Worm (Caenorhabditis elegans) whole organism, L1 larva: Measurements from ENCODE around the gene mod-1.

Experiments
- C04F5.9 ChIP-seq: sonication (generic microtip); optimal IDR thresholded peaks from 2 replicates; lab custom pipeline; 2016; ENCODE audit warnings: missing genetic modification characterization, missing compliant biosample characterization
- C16A3.4 ChIP-seq: fragments of 150-350 bp; optimal IDR thresholded peaks from 2 replicates; lab custom pipeline; 2014; ENCODE audit warnings: missing biosample characterization, missing genetic modification characterization
- C34B4.2 ChIP-seq: sonication (generic microtip); optimal IDR thresholded peaks from 2 replicates; lab custom pipeline; 2017; ENCODE audit warnings: mild to moderate bottlenecking, missing genetic modification characterization, missing compliant biosample characterization
- F16B12.6 ChIP-seq: fragments of 150-350 bp; optimal IDR thresholded peaks from 2 replicates; lab custom pipeline; 2014; ENCODE audit warnings: missing biosample characterization, missing genetic modification characterization
- Y116A8C.19 ChIP-seq: sonication (generic microtip); optimal IDR thresholded peaks from 2 replicates; lab custom pipeline; 2016; ENCODE audit warnings: missing compliant biosample characterization, missing genetic modification characterization, borderline replicate concordance
- aly-2 ChIP-seq: fragments of 150-350 bp; optimal IDR thresholded peaks from 2 replicates; lab custom pipeline; 2014; ENCODE audit warnings: missing biosample characterization, missing genetic modification characterization
- ama-1 ChIP-seq: fragments of 150-350 bp; optimal IDR thresholded peaks from 2 replicates; lab custom pipeline; 2014
- blmp-1 ChIP-seq: fragments of 150-350 bp; optimal IDR thresholded peaks from 2 replicates; lab custom pipeline; 2014; ENCODE audit warnings: missing biosample characterization, missing genetic modification characterization
- ceh-63 ChIP-seq: fragments of 200-800 bp; sonication (Bioruptor generic); optimal IDR thresholded peaks from 2 replicates; lab custom pipeline; 2018; ENCODE audit warnings: mild to moderate bottlenecking, missing genetic modification characterization, missing compliant biosample characterization
- ceh-8 ChIP-seq: fragments of 200-800 bp; sonication (Bioruptor generic); optimal IDR thresholded peaks from 2 replicates; lab custom pipeline; 2018; ENCODE audit warnings: mild to moderate bottlenecking, missing genetic modification characterization, moderate library complexity, missing compliant biosample characterization
- efl-1 ChIP-seq, 4 experiments: fragments of 150-350 bp; optimal IDR thresholded peaks in 3 of 4; peaks in 1 of 4; 1 replicate in 1 of 4; 2 replicates in 3 of 4; lab custom pipeline; 2014; ENCODE audit warnings: missing biosample characterization in 2 of 4, missing genetic modification characterization in 2 of 4, missing genetic modification reagents in 2 of 4
- elt-2 ChIP-seq: sonication (generic microtip); optimal IDR thresholded peaks from 2 replicates; lab custom pipeline; 2016; ENCODE audit warnings: missing genetic modification characterization, mild to moderate bottlenecking, inconsistent platforms, missing compliant biosample characterization, missing genetic modification reagents
- elt-3 ChIP-seq, 6 experiments: fragments of 150-350 bp in 1 of 6; sonication (generic microtip); optimal IDR thresholded peaks; 2 replicates each; lab custom pipeline; 2017 to 2018; ENCODE audit warnings: missing biosample characterization in 6 of 6, missing genetic modification characterization in 6 of 6, inconsistent platforms in 1 of 6
- fkh-8 ChIP-seq: sonication (generic microtip); optimal IDR thresholded peaks from 2 replicates; lab custom pipeline; 2016; ENCODE audit warnings: mild to moderate bottlenecking, missing genetic modification characterization, missing compliant biosample characterization
- fos-1 ChIP-seq: fragments of 150-350 bp; optimal IDR thresholded peaks from 2 replicates; lab custom pipeline; 2014; ENCODE audit warnings: missing biosample characterization, missing genetic modification characterization
- grh-1 ChIP-seq: fragments of 200-800 bp; sonication (Bioruptor generic); IDR thresholded peaks from 2 replicates; pipeline ENCODE4 v1.3.6; 2022; ENCODE audit warnings: missing genetic modification reagents, missing genetic modification characterization, missing compliant biosample characterization
- jun-1 ChIP-seq: fragments of 150-350 bp; optimal IDR thresholded peaks from 2 replicates; lab custom pipeline; 2014; ENCODE audit warnings: missing biosample characterization, missing genetic modification reagents, missing genetic modification characterization
- lin-14 ChIP-seq: fragments of 200-800 bp; sonication (Bioruptor generic); optimal IDR thresholded peaks from 2 replicates; lab custom pipeline; 2018; ENCODE audit warnings: mild to moderate bottlenecking, missing genetic modification characterization, moderate library complexity, missing compliant biosample characterization
- lin-15B ChIP-seq: fragments of 150-350 bp; sonication (generic microtip); optimal IDR thresholded peaks from 3 replicates; lab custom pipeline; 2014; ENCODE audit warnings: missing biosample characterization, missing genetic modification characterization
- lir-3 ChIP-seq: sonication (generic microtip); optimal IDR thresholded peaks from 2 replicates; lab custom pipeline; 2016; ENCODE audit warnings: mild to moderate bottlenecking, missing genetic modification characterization, moderate library complexity, missing compliant biosample characterization; ENCODE audit not compliant: poor library complexity
- lsy-2 ChIP-seq, 2 experiments: fragments of 150-350 bp; optimal IDR thresholded peaks; 2 replicates each; lab custom pipeline; 2014; ENCODE audit warnings: missing biosample characterization in 2 of 2, missing genetic modification characterization in 2 of 2
- mdl-1 ChIP-seq, 2 experiments: fragments of 150-350 bp; optimal IDR thresholded peaks; 2 replicates each; lab custom pipeline; 2014 to 2017; ENCODE audit warnings: missing biosample characterization in 2 of 2, missing genetic modification characterization in 2 of 2, inconsistent platforms in 1 of 2
- mef-2 ChIP-seq: fragments of 150-350 bp; optimal IDR thresholded peaks from 2 replicates; lab custom pipeline; 2014; ENCODE audit warnings: missing biosample characterization, missing genetic modification characterization
- mep-1 ChIP-seq: fragments of 150-350 bp; optimal IDR thresholded peaks from 2 replicates; lab custom pipeline; 2014; ENCODE audit warnings: missing biosample characterization, missing genetic modification characterization
- nhr-12 ChIP-seq: sonication (generic microtip); optimal IDR thresholded peaks from 2 replicates; lab custom pipeline; 2017; ENCODE audit warnings: missing biosample characterization, missing genetic modification characterization
- nhr-19 ChIP-seq: fragments of 200-800 bp; sonication (Bioruptor generic); conservative IDR thresholded peaks from 2 replicates; pipeline ENCODE4 v1.3.6; 2022; ENCODE audit warnings: missing genetic modification characterization, missing compliant biosample characterization
- nhr-237 ChIP-seq: fragments of 150-350 bp; optimal IDR thresholded peaks from 2 replicates; lab custom pipeline; 2014; ENCODE audit warnings: missing biosample characterization, missing genetic modification characterization
- nhr-28 ChIP-seq: fragments of 150-350 bp; optimal IDR thresholded peaks from 2 replicates; lab custom pipeline; 2014; ENCODE audit warnings: missing biosample characterization, missing genetic modification characterization
- nhr-47 ChIP-seq: sonication (generic microtip); optimal IDR thresholded peaks from 2 replicates; lab custom pipeline; 2016; ENCODE audit warnings: mild to moderate bottlenecking, missing genetic modification characterization, moderate library complexity, missing compliant biosample characterization
- nhr-71 ChIP-seq: sonication (generic microtip); optimal IDR thresholded peaks from 2 replicates; lab custom pipeline; 2016; ENCODE audit warnings: mild to moderate bottlenecking, missing genetic modification characterization, moderate library complexity, missing compliant biosample characterization
- nhr-76 ChIP-seq: sonication (generic microtip); optimal IDR thresholded peaks from 2 replicates; lab custom pipeline; 2017; ENCODE audit warnings: missing biosample characterization, missing genetic modification characterization
- nhr-77 ChIP-seq: fragments of 150-350 bp; optimal IDR thresholded peaks from 2 replicates; lab custom pipeline; 2014; ENCODE audit warnings: missing biosample characterization, missing genetic modification characterization
- nhr-84 ChIP-seq: sonication (generic microtip); optimal IDR thresholded peaks from 2 replicates; lab custom pipeline; 2017; ENCODE audit warnings: missing biosample characterization, missing genetic modification characterization
- nhr-85 ChIP-seq: sonication (generic microtip); peaks from one replicate; lab custom pipeline; 2016; ENCODE audit warnings: missing genetic modification characterization, inconsistent platforms, missing compliant biosample characterization
- pax-3 ChIP-seq: fragments of 200-800 bp; sonication (Bioruptor generic); optimal IDR thresholded peaks from 2 replicates; lab custom pipeline; 2018; ENCODE audit warnings: mild to moderate bottlenecking, missing genetic modification characterization, moderate library complexity, missing compliant biosample characterization
- rnt-1 ChIP-seq: sonication (generic microtip); optimal IDR thresholded peaks from 2 replicates; lab custom pipeline; 2016; ENCODE audit warnings: mild to moderate bottlenecking, missing genetic modification characterization, moderate library complexity, missing compliant biosample characterization
- snu-23 ChIP-seq: sonication (generic microtip); optimal IDR thresholded peaks from 2 replicates; lab custom pipeline; 2016; ENCODE audit warnings: missing genetic modification characterization, missing compliant biosample characterization
- sptf-1 ChIP-seq: fragments of 150-350 bp; optimal IDR thresholded peaks from 2 replicates; lab custom pipeline; 2014; ENCODE audit warnings: missing biosample characterization, missing genetic modification characterization
- swsn-7 ChIP-seq: sonication (generic microtip); optimal IDR thresholded peaks from 2 replicates; lab custom pipeline; 2016; ENCODE audit warnings: missing genetic modification characterization, missing compliant biosample characterization
- tbx-2 ChIP-seq: sonication (generic microtip); optimal IDR thresholded peaks from 2 replicates; lab custom pipeline; 2016; ENCODE audit warnings: missing genetic modification characterization, missing compliant biosample characterization
- tlp-1 ChIP-seq: fragments of 150-350 bp; optimal IDR thresholded peaks from 2 replicates; lab custom pipeline; 2014; ENCODE audit warnings: missing biosample characterization, missing genetic modification characterization
- unc-130 ChIP-seq: fragments of 150-350 bp; optimal IDR thresholded peaks from 2 replicates; lab custom pipeline; 2017; ENCODE audit warnings: missing biosample characterization, missing genetic modification characterization, inconsistent platforms
- unc-30 ChIP-seq: sonication (generic microtip); optimal IDR thresholded peaks from 2 replicates; lab custom pipeline; 2017; ENCODE audit warnings: missing biosample characterization, missing genetic modification characterization
- unc-86 ChIP-seq: sonication (generic microtip); optimal IDR thresholded peaks from 2 replicates; lab custom pipeline; 2016; ENCODE audit warnings: missing genetic modification characterization, missing compliant biosample characterization
- unc-98 ChIP-seq: fragments of 200-800 bp; sonication (Bioruptor generic); IDR thresholded peaks from 2 replicates; pipeline ENCODE4 v1.3.6; 2022; ENCODE audit warnings: missing genetic modification characterization, missing compliant biosample characterization
- xbp-1 ChIP-seq: sonication (generic microtip); optimal IDR thresholded peaks from 2 replicates; lab custom pipeline; 2016; ENCODE audit warnings: missing genetic modification characterization, missing compliant biosample characterization
- ztf-11 ChIP-seq, 2 experiments: sonication (generic microtip); optimal IDR thresholded peaks; 2 replicates each; lab custom pipeline; 2016 to 2017; ENCODE audit warnings: missing genetic modification characterization in 2 of 2, missing biosample characterization in 1 of 2, missing compliant biosample characterization in 1 of 2

Gene mod-1

ce11 chrV:8942437-8942978, 28.7 kb upstream of the mod-1 start:
- no peak for TF ChIP-seq ceh-63 (GFP tag; lab: Kevin White, UChicago)
- no peak for TF ChIP-seq unc-130
- TF ChIP-seq blmp-1 (tag; lab: Kevin White, UChicago) = peak; percentile 99
- no peak for TF ChIP-seq lin-14 (GFP tag; lab: Kevin White, UChicago)
- TF ChIP-seq ztf-11 (tag; optimal IDR thresholded peaks at IDR 0.05; lab: Kevin White, UChicago) = no peak
- no peak for TF ChIP-seq tlp-1 (tag; lab: Kevin White, UChicago)
- TF ChIP-seq lir-3 (tag; lab: Kevin White, UChicago) = no peak
- no peak for TF ChIP-seq fkh-8 (tag; lab: Kevin White, UChicago)
- TF ChIP-seq efl-1 (optimal IDR thresholded peaks at IDR 0.05; lab: Kevin White, UChicago) = no peak
- TF ChIP-seq efl-1 (GFP tag; optimal IDR thresholded peaks at IDR 0.05 in 1 of 2; lab: Kevin White, UChicago) = peak in 1 of 2 experiments; percentile 68
- TF ChIP-seq sptf-1 = no peak
- TF ChIP-seq swsn-7 (tag; lab: Kevin White, UChicago) = no peak
- TF ChIP-seq mef-2 (tag; lab: Kevin White, UChicago) = no peak
- TF ChIP-seq mdl-1 (tag; optimal IDR thresholded peaks at IDR 0.05; lab: Kevin White, UChicago) = no peak

DNA sequence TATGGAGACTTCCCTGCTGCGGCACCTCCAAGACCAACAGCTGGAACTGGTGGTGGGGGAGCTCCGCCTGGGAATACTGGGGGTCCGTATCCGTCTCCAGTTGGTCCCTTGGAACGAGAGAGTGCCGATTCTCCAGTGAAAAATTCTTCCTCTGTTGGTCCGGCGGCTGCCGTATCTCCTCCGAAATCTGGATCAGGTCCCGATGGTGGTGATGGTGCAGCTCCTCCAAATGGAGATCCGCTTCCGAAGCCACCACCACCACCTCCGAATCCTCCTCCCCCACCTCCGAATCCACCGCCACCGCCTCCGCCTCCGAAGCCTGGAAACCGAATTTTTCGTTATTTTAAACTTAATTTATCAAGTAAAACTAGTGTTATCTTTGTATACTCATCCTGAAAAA, 26.6 kb upstream of the mod-1 start:
- TF ChIP-seq jun-1 (tag; lab: Kevin White, UChicago) (no peak), nhr-76 (tag; lab: Kevin White, UChicago) (no peak), C34B4.2 (tag; lab: Kevin White, UChicago) (no peak), nhr-12 (no peak), nhr-47 (tag; lab: Kevin White, UChicago) (no peak), nhr-71 (tag; lab: Kevin White, UChicago) (no peak), F16B12.6 (tag; lab: Kevin White, UChicago) (no peak), mep-1 (tag; lab: Kevin White, UChicago) (no peak), lsy-2 (tag; optimal IDR thresholded peaks at IDR 0.05; lab: Kevin White, UChicago) (no peak), lin-15B (no peak), ztf-11 (tag; optimal IDR thresholded peaks at IDR 0.05; lab: Kevin White, UChicago) (no peak), elt-2 (tag; lab: Kevin White, UChicago) (no peak), snu-23 (no peak), Y116A8C.19 (tag; lab: Kevin White, UChicago) (no peak), efl-1 (optimal IDR thresholded peaks at IDR 0.05; lab: Kevin White, UChicago) (no peak), efl-1 (GFP tag; optimal IDR thresholded peaks at IDR 0.05 in 1 of 2; lab: Kevin White, UChicago) (no peak), nhr-28 (tag; lab: Kevin White, UChicago) (no peak), xbp-1 (tag; lab: Kevin White, UChicago) (no peak), C04F5.9 (no peak), nhr-237 (tag; lab: Kevin White, UChicago) (no peak)

DNA sequence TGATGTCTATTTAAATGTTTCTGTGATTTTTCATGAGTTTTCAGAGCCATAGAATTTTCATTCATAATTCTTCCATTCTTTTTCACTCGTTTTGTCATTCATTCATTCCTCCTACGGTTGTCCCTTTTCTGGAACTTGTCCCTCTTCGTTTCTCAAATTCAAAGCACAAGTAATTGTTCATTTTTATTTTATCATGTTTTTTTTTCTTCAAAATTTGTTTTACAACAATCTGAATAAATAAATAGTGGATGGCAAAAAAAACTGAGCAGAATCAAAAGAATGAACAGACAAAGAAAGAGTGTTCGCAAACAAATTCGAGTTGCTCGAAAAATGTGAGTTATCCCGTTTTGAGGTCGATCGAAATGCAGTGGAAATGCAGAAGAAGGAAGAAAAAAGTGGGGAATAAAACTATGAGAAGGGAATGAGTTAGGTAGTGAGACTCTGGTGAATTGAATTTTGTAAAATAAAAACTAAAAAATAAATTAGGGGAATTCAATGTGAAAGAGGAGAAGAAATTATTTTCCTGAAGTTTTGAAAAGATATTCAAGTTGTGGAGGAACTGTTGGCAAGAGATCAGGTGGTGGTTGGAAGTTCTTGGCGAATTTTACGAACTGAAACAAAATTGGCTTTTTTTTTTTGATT, 25.7 kb upstream of the mod-1 start:
- TF ChIP-seq nhr-84 (tag; lab: Kevin White, UChicago) = no peak
- peak; percentile 97 for TF ChIP-seq aly-2 (tag; lab: Kevin White, UChicago)
- peak in 1 of 6 experiments; percentile 20 for TF ChIP-seq elt-3 (tag; optimal IDR thresholded peaks at IDR 0.05; lab: Kevin White, UChicago)
- TF ChIP-seq unc-30 (tag; lab: Kevin White, UChicago) = no peak
- TF ChIP-seq nhr-85 = peak; percentile 65
- no peak for TF ChIP-seq unc-98 (GFP tag; lab: Robert Waterston, UW)
- peak; percentile 93 for TF ChIP-seq ama-1 (lab: Kevin White, UChicago)
- no peak for TF ChIP-seq grh-1
- no peak for TF ChIP-seq pax-3 (tag; lab: Kevin White, UChicago)
- no peak for TF ChIP-seq unc-86 (tag; lab: Kevin White, UChicago)
- no peak for TF ChIP-seq nhr-12
- peak; percentile 26 for TF ChIP-seq rnt-1 (tag; lab: Kevin White, UChicago)
- peak; percentile 72 for TF ChIP-seq mep-1 (tag; lab: Kevin White, UChicago)
- no peak for TF ChIP-seq nhr-77 (tag; lab: Kevin White, UChicago)
- TF ChIP-seq tbx-2 (tag; lab: Kevin White, UChicago) = no peak
- no peak for TF ChIP-seq C16A3.4 (tag; lab: Kevin White, UChicago)
- no peak for TF ChIP-seq ceh-8 (GFP tag; lab: Kevin White, UChicago)
- TF ChIP-seq blmp-1 (tag; lab: Kevin White, UChicago) = peak; percentile 17
- TF ChIP-seq nhr-19 = peak; percentile 51
- TF ChIP-seq lin-14 (GFP tag; lab: Kevin White, UChicago) = no peak
- no peak for TF ChIP-seq mef-2 (tag; lab: Kevin White, UChicago)
- peak; percentile 32 for TF ChIP-seq swsn-7 (tag; lab: Kevin White, UChicago)
- no peak for TF ChIP-seq sptf-1
- peak; percentile 62 for TF ChIP-seq snu-23
- TF ChIP-seq xbp-1 (tag; lab: Kevin White, UChicago) = peak; percentile 1
- TF ChIP-seq mdl-1 (tag; optimal IDR thresholded peaks at IDR 0.05; lab: Kevin White, UChicago) = no peak
- no peak for TF ChIP-seq fos-1 (tag; lab: Kevin White, UChicago)
- TF ChIP-seq lir-3 (tag; lab: Kevin White, UChicago) = no peak
